Fruit fly (Drosophila melanogaster) whole organism, embryonic: ENCODE measurements around the gene Oatp33Eb.
A peak's percentile ranks its signal among the peaks of the same experiment; 100 is the strongest.

ENCODE experiments used
- Aef1 ChIP-seq: fragments of 200-800 bp; sonication (Bioruptor generic); IDR thresholded peaks from 3 replicates; pipeline ENCODE4 v1.3.6; 2022; ENCODE audit warnings: missing biosample characterization, missing genetic modification characterization
- CG10267 ChIP-seq: fragments of 200-800 bp; sonication (Bioruptor generic); optimal IDR thresholded peaks from 2 replicates; lab custom pipeline; 2018; ENCODE audit warnings: missing biosample characterization, mild to moderate bottlenecking, missing genetic modification characterization, moderate library complexity
- CG11085 ChIP-seq: fragments of 200-800 bp; sonication (Bioruptor generic); IDR thresholded peaks from 2 replicates; pipeline ENCODE4 v1.3.6; 2022; ENCODE audit warnings: missing biosample characterization, missing genetic modification characterization
- CG11456 ChIP-seq: fragments of 200-800 bp; sonication (Bioruptor generic); IDR thresholded peaks from 3 replicates; pipeline ENCODE4 v1.3.6; 2022; ENCODE audit warnings: missing biosample characterization, missing genetic modification characterization
- CG12104 ChIP-seq: fragments of 200-800 bp; sonication (Bioruptor generic); optimal IDR thresholded peaks from 3 replicates; lab custom pipeline; 2016; ENCODE audit warnings: missing biosample characterization, missing genetic modification characterization
- CG12391 ChIP-seq: fragments of 200-800 bp; sonication (Bioruptor generic); optimal IDR thresholded peaks from 3 replicates; lab custom pipeline; 2018; ENCODE audit warnings: missing biosample characterization, mild to moderate bottlenecking, missing genetic modification characterization, moderate library complexity
- CG13424 ChIP-seq: fragments of 200-800 bp; sonication (Bioruptor generic); optimal IDR thresholded peaks from 2 replicates; lab custom pipeline; 2019; ENCODE audit warnings: missing biosample characterization, mild to moderate bottlenecking, missing genetic modification characterization, moderate library complexity
- CG13894 ChIP-seq: fragments of 200-800 bp; sonication (Bioruptor generic); optimal IDR thresholded peaks from 3 replicates; lab custom pipeline; 2018; ENCODE audit warnings: missing biosample characterization, mild to moderate bottlenecking, missing genetic modification characterization, moderate library complexity
- CG14441 ChIP-seq: fragments of 200-800 bp; sonication (Bioruptor generic); IDR thresholded peaks from 2 replicates; pipeline ENCODE4 v1.3.6; 2022; ENCODE audit warnings: missing biosample characterization, missing genetic modification characterization
- CG16779 ChIP-seq: fragments of 200-800 bp; sonication (Bioruptor generic); IDR thresholded peaks from 2 replicates; pipeline ENCODE4 v1.3.6; 2022; ENCODE audit warnings: missing biosample characterization, missing genetic modification characterization
- CG16813 ChIP-seq: fragments of 200-800 bp; sonication (Bioruptor generic); IDR thresholded peaks from 3 replicates; pipeline ENCODE4 v1.3.6; 2022; ENCODE audit warnings: missing biosample characterization, missing genetic modification characterization; ENCODE audit not compliant: partially characterized antibody
- CG18764 ChIP-seq: fragments of 200-800 bp; sonication (Bioruptor generic); optimal IDR thresholded peaks from 3 replicates; lab custom pipeline; 2016; ENCODE audit warnings: missing biosample characterization, missing genetic modification characterization
- CG32532 ChIP-seq: fragments of 200-800 bp; sonication (Bioruptor generic); IDR thresholded peaks from 2 replicates; pipeline ENCODE4 v1.3.6; 2022; ENCODE audit warnings: missing biosample characterization, missing genetic modification characterization
- CG4360 ChIP-seq: fragments of 200-800 bp; sonication (Bioruptor generic); IDR thresholded peaks from 2 replicates; pipeline ENCODE4 v1.3.6; 2022; ENCODE audit warnings: missing biosample characterization, missing genetic modification characterization
- CG4617 ChIP-seq: fragments of 200-800 bp; sonication (Bioruptor generic); optimal IDR thresholded peaks from 3 replicates; lab custom pipeline; 2016; ENCODE audit warnings: missing biosample characterization, missing genetic modification characterization, borderline replicate concordance
- CG6175 ChIP-seq: fragments of 200-800 bp; sonication (Bioruptor generic); IDR thresholded peaks from 3 replicates; pipeline ENCODE4 v1.3.6; 2022; ENCODE audit warnings: missing biosample characterization, missing genetic modification characterization
- CG7271 ChIP-seq: fragments of 200-800 bp; sonication (Bioruptor generic); optimal IDR thresholded peaks from 2 replicates; lab custom pipeline; 2018; ENCODE audit warnings: missing biosample characterization, mild to moderate bottlenecking, missing genetic modification characterization, moderate library complexity
- CG7556 ChIP-seq: fragments of 200-800 bp; sonication (Bioruptor generic); optimal IDR thresholded peaks from 2 replicates; lab custom pipeline; 2017; ENCODE audit warnings: missing biosample characterization, mild to moderate bottlenecking, missing genetic modification characterization
- CG7786 ChIP-seq: fragments of 200-800 bp; sonication (Bioruptor generic); optimal IDR thresholded peaks from 2 replicates; lab custom pipeline; 2016; ENCODE audit warnings: missing biosample characterization, missing genetic modification characterization
- CG8281 ChIP-seq: fragments of 200-800 bp; sonication (Bioruptor generic); optimal IDR thresholded peaks from 2 replicates; lab custom pipeline; 2018; ENCODE audit warnings: missing biosample characterization, mild to moderate bottlenecking, missing genetic modification characterization, moderate library complexity
- CG8765 ChIP-seq: fragments of 200-800 bp; sonication (Bioruptor generic); IDR thresholded peaks from 2 replicates; pipeline ENCODE4 v1.3.6; 2022; ENCODE audit warnings: missing biosample characterization, missing genetic modification characterization
- CG9932 ChIP-seq: fragments of 200-800 bp; sonication (Bioruptor generic); IDR thresholded peaks from 2 replicates; pipeline ENCODE4 v1.3.6; 2022; ENCODE audit warnings: missing biosample characterization, missing genetic modification characterization
- Chrac-16 ChIP-seq: fragments of 200-800 bp; sonication (Bioruptor generic); optimal IDR thresholded peaks from 3 replicates; lab custom pipeline; 2016; ENCODE audit warnings: missing biosample characterization, missing genetic modification characterization
- D19B ChIP-seq: fragments of 200-800 bp; sonication (Bioruptor generic); optimal IDR thresholded peaks from 2 replicates; lab custom pipeline; 2017; ENCODE audit warnings: missing biosample characterization, mild to moderate bottlenecking, missing genetic modification characterization
- Deaf1 ChIP-seq: fragments of 200-800 bp; optimal IDR thresholded peaks from 3 replicates; lab custom pipeline; 2019; ENCODE audit warnings: missing biosample characterization, mild to moderate bottlenecking, missing genetic modification characterization, moderate library complexity
- Dek ChIP-seq: fragments of 200-800 bp; sonication (Bioruptor generic); optimal IDR thresholded peaks from 3 replicates; lab custom pipeline; 2019; ENCODE audit warnings: missing biosample characterization, mild to moderate bottlenecking, missing genetic modification characterization, moderate library complexity
- Gug ChIP-seq: fragments of 200-800 bp; sonication (Bioruptor generic); IDR thresholded peaks from 4 replicates; pipeline ENCODE4 v1.3.6; 2022; ENCODE audit warnings: missing biosample characterization, missing genetic modification characterization
- H2.0 ChIP-seq: fragments of 200-800 bp; sonication (Bioruptor generic); IDR thresholded peaks from 2 replicates; pipeline ENCODE4 v1.3.6; 2022; ENCODE audit warnings: missing biosample characterization, missing genetic modification characterization
- HLHmδ ChIP-seq: fragments of 200-800 bp; sonication (Bioruptor generic); optimal IDR thresholded peaks from 2 replicates; lab custom pipeline; 2018; ENCODE audit warnings: missing biosample characterization, mild to moderate bottlenecking, missing genetic modification characterization, moderate library complexity
- Hand ChIP-seq: fragments of 200-800 bp; sonication (Bioruptor generic); optimal IDR thresholded peaks from 2 replicates; lab custom pipeline; 2017; ENCODE audit warnings: mild to moderate bottlenecking, missing biosample characterization, missing genetic modification reagents, missing genetic modification characterization
- Hsf ChIP-seq: fragments of 200-800 bp; sonication (Bioruptor generic); optimal IDR thresholded peaks from 3 replicates; lab custom pipeline; 2016; ENCODE audit warnings: missing biosample characterization, missing genetic modification characterization
- Jarid2 ChIP-seq: fragments of 200-800 bp; sonication (Bioruptor generic); optimal IDR thresholded peaks from 3 replicates; lab custom pipeline; 2017; ENCODE audit warnings: mild to moderate bottlenecking, missing biosample characterization, missing genetic modification reagents, missing genetic modification characterization
- Meics ChIP-seq: fragments of 200-800 bp; sonication (Bioruptor generic); optimal IDR thresholded peaks from 2 replicates; lab custom pipeline; 2017; ENCODE audit warnings: missing biosample characterization, mild to moderate bottlenecking, missing genetic modification characterization
- Myb ChIP-seq: fragments of 200-800 bp; sonication (Bioruptor generic); optimal IDR thresholded peaks from 2 replicates; lab custom pipeline; 2016; ENCODE audit warnings: missing biosample characterization, missing genetic modification characterization
- NfI ChIP-seq: fragments of 200-800 bp; sonication (Bioruptor generic); optimal IDR thresholded peaks from 3 replicates; lab custom pipeline; 2018; ENCODE audit warnings: missing biosample characterization, mild to moderate bottlenecking, missing genetic modification characterization, moderate library complexity
- ara ChIP-seq: fragments of 200-800 bp; sonication (Bioruptor generic); IDR thresholded peaks from 2 replicates; pipeline ENCODE4 v1.3.6; 2022; ENCODE audit warnings: missing biosample characterization, missing genetic modification characterization
- br ChIP-seq: fragments of >200 bp; optimal IDR thresholded peaks from 2 replicates; lab custom pipeline; 2017
- cwo ChIP-seq: fragments of 200-800 bp; sonication (Bioruptor generic); optimal IDR thresholded peaks from 3 replicates; lab custom pipeline; 2017; ENCODE audit warnings: missing biosample characterization, missing genetic modification characterization, mild to moderate bottlenecking, moderate library complexity, missing genetic modification reagents
- dm ChIP-seq: fragments of 200-800 bp; sonication (Bioruptor generic); optimal IDR thresholded peaks from 3 replicates; lab custom pipeline; 2016; ENCODE audit warnings: missing biosample characterization, missing genetic modification characterization
- dpn ChIP-seq, 2 experiments: fragments of 200-800 bp; sonication (Bioruptor generic); optimal IDR thresholded peaks; 3 replicates each; lab custom pipeline; 2016; ENCODE audit warnings: missing biosample characterization in 2 of 2, missing genetic modification characterization in 2 of 2
- ems ChIP-seq: fragments of 200-800 bp; sonication (Bioruptor generic); optimal IDR thresholded peaks from 3 replicates; lab custom pipeline; 2016; ENCODE audit warnings: missing biosample characterization, missing genetic modification characterization
- ham ChIP-seq: fragments of 200-800 bp; sonication (Bioruptor generic); IDR thresholded peaks from 2 replicates; pipeline ENCODE4 v1.3.6; 2022; ENCODE audit warnings: missing biosample characterization, missing genetic modification characterization
- hbn ChIP-seq: fragments of 200-800 bp; sonication (Bioruptor generic); IDR thresholded peaks from 2 replicates; pipeline ENCODE4 v1.3.6; 2022; ENCODE audit warnings: missing biosample characterization, missing genetic modification characterization; ENCODE audit not compliant: partially characterized antibody
- klu ChIP-seq: fragments of 200-800 bp; sonication (Bioruptor generic); IDR thresholded peaks from 2 replicates; pipeline ENCODE4 v1.3.6; 2022; ENCODE audit warnings: missing biosample characterization, missing genetic modification characterization
- pb ChIP-seq: fragments of 200-800 bp; sonication (Bioruptor generic); optimal IDR thresholded peaks from 3 replicates; lab custom pipeline; 2016; ENCODE audit warnings: missing biosample characterization, missing genetic modification characterization
- prd ChIP-seq, 3 experiments: fragments of >200 bp in 2 of 3; fragments of 200-800 bp in 1 of 3; sonication (Bioruptor generic) in 1 of 3; optimal IDR thresholded peaks in 2 of 3; IDR thresholded peaks in 1 of 3; 2 replicates in 2 of 3; 3 replicates in 1 of 3; pipeline versions ENCODE4 v1.3.6 to Lab custom; 2017 to 2022; ENCODE audit warnings: missing biosample characterization in 1 of 3, missing genetic modification characterization in 1 of 3
- scrt ChIP-seq: fragments of 200-800 bp; sonication (Bioruptor generic); optimal IDR thresholded peaks from 2 replicates; lab custom pipeline; 2018; ENCODE audit warnings: missing biosample characterization, mild to moderate bottlenecking, missing genetic modification characterization, moderate library complexity
- sd ChIP-seq: fragments of 200-800 bp; sonication (Bioruptor generic); optimal IDR thresholded peaks from 3 replicates; lab custom pipeline; 2018; ENCODE audit warnings: missing biosample characterization, mild to moderate bottlenecking, missing genetic modification characterization, moderate library complexity
- sens ChIP-seq: fragments of 200-800 bp; sonication (Bioruptor generic); peaks from one replicate; lab custom pipeline; 2016; ENCODE audit warnings: missing biosample characterization, missing genetic modification characterization
- tin ChIP-seq: fragments of 200-800 bp; sonication (Bioruptor generic); optimal IDR thresholded peaks from 3 replicates; lab custom pipeline; 2016; ENCODE audit warnings: missing biosample characterization, missing genetic modification characterization
- zen ChIP-seq: fragments of 200-800 bp; sonication (Bioruptor generic); optimal IDR thresholded peaks from 3 replicates; lab custom pipeline; 2018; ENCODE audit warnings: missing biosample characterization, mild to moderate bottlenecking, missing genetic modification characterization, moderate library complexity

Gene Oatp33Eb

dm6 chr2L:12467673-12468072 is 19.4 kb downstream of the Oatp33Eb start (continued):
- TF ChIP-seq H2.0 (peak; percentile 34; the same call in 1 of the 2 replicates), CG14441 (GFP tag; lab: Robert Waterston, UW) (peak; percentile 72), ara (GFP tag; lab: Robert Waterston, UW) (no peak), sens (GFP tag; lab: Kevin White, UChicago) (peak; percentile 44), scrt (GFP tag; lab: Kevin White, UChicago) (peak; percentile 31), CG13424 (tag; lab: Kevin White, UChicago) (peak; percentile 50), Deaf1 (tag; lab: Kevin White, UChicago) (peak; percentile 17), CG16813 (no peak), NfI (GFP tag; lab: Kevin White, UChicago) (peak; percentile 32), CG12391 (tag; lab: Kevin White, UChicago) (peak; percentile 20), CG16779 (GFP tag; lab: Robert Waterston, UW) (peak; percentile 76), CG12104 (GFP tag; lab: Kevin White, UChicago) (peak; percentile 22), CG8281 (peak; percentile 16), ems (GFP tag; lab: Kevin White, UChicago) (no peak), klu (GFP tag; lab: Robert Waterston, UW) (no peak), CG7271 (tag; lab: Kevin White, UChicago) (no peak), Jarid2 (GFP tag; lab: Kevin White, UChicago) (no peak), br (lab: Kevin White, UChicago) (no peak), HLHmδ (GFP tag; lab: Kevin White, UChicago) (no peak), Aef1 (GFP tag; lab: Robert Waterston, UW) (peak; percentile 40; the same call in 1 of the 3 replicates), pb (GFP tag; lab: Kevin White, UChicago) (peak; percentile 14), dm (peak; percentile 1), CG32532 (peak; percentile 91), CG7786 (peak; percentile 55), CG11085 (peak; percentile 64), hbn (GFP tag; lab: Robert Waterston, UW) (no peak), CG6175 (GFP tag; lab: Robert Waterston, UW) (no peak), tin (no peak), CG8765 (GFP tag; lab: Robert Waterston, UW) (no peak), Gug (GFP tag; lab: Robert Waterston, UW) (peak; percentile 55; the same call in 2 of the 4 replicates), CG13894 (peak; percentile 84), sd (tag; lab: Kevin White, UChicago) (peak; percentile 70), ham (GFP tag; lab: Robert Waterston, UW) (peak; percentile 26; the same call in 1 of the 2 replicates), Myb (GFP tag; lab: Kevin White, UChicago) (peak; percentile 42), CG9932 (GFP tag; lab: Robert Waterston, UW) (peak; percentile 92), CG10267 (tag; lab: Kevin White, UChicago) (peak; percentile 4), CG18764 (GFP tag; lab: Kevin White, UChicago) (no peak), zen (tag; lab: Kevin White, UChicago) (no peak), CG4360 (no peak), dpn (GFP tag; optimal IDR thresholded peaks at IDR 0.05; lab: Kevin White, UChicago) (peak; percentile 39 to 52), Dek (tag; lab: Kevin White, UChicago) (peak; percentile 68), Meics (GFP tag; lab: Kevin White, UChicago) (peak; percentile 77), CG7556 (GFP tag; lab: Kevin White, UChicago) (peak; percentile 30), cwo (GFP tag; lab: Kevin White, UChicago) (peak; percentile 46), CG11456 (GFP tag; lab: Robert Waterston, UW) (peak; percentile 82), prd (optimal IDR thresholded peaks at IDR 0.05; lab: Kevin White, UChicago) (no peak), prd (GFP tag; IDR thresholded peaks at IDR 0.05; lab: Robert Waterston, UW) (peak; percentile 56; the same call in 2 of the 3 replicates), Hand (GFP tag; lab: Kevin White, UChicago) (peak; percentile 41), D19B (peak; percentile 73), Chrac-16 (GFP tag; lab: Kevin White, UChicago) (peak; percentile 41), CG4617 (GFP tag; lab: Kevin White, UChicago) (no peak), Hsf (peak; percentile 35)
